Fruit fly (Drosophila melanogaster) whole organism, embryonic: Measurements from ENCODE around the gene CG1703.

Experiments used
- ATbp ChIP-seq: fragments of 200-800 bp; sonication (Bioruptor generic); optimal IDR thresholded peaks from 2 replicates; lab custom pipeline; 2017; ENCODE audit warnings: missing biosample characterization, mild to moderate bottlenecking, missing genetic modification characterization, missing genetic modification reagents
- Abd-B ChIP-seq: fragments of 200-800 bp; sonication (Bioruptor generic); optimal IDR thresholded peaks from 2 replicates; lab custom pipeline; 2018; ENCODE audit warnings: missing biosample characterization, mild to moderate bottlenecking, missing genetic modification characterization, moderate library complexity
- C15 ChIP-seq: fragments of 200-800 bp; sonication (Bioruptor generic); IDR thresholded peaks from 3 replicates; pipeline ENCODE4 v1.3.6; 2022; ENCODE audit warnings: missing biosample characterization, missing genetic modification characterization
- CG10654 ChIP-seq: fragments of 200-800 bp; sonication (Bioruptor generic); optimal IDR thresholded peaks from 2 replicates; lab custom pipeline; 2016; ENCODE audit warnings: missing biosample characterization, missing genetic modification characterization
- CG11456 ChIP-seq: fragments of 200-800 bp; sonication (Bioruptor generic); IDR thresholded peaks from 3 replicates; pipeline ENCODE4 v1.3.6; 2022; ENCODE audit warnings: missing biosample characterization, missing genetic modification characterization
- CG11504 ChIP-seq: fragments of 200-800 bp; sonication (Bioruptor generic); optimal IDR thresholded peaks from 3 replicates; lab custom pipeline; 2019; ENCODE audit warnings: missing biosample characterization, mild to moderate bottlenecking, missing genetic modification characterization, moderate library complexity
- CG12219 ChIP-seq: fragments of 200-800 bp; sonication (Bioruptor generic); optimal IDR thresholded peaks from 3 replicates; lab custom pipeline; 2018; ENCODE audit warnings: missing biosample characterization, mild to moderate bottlenecking, missing genetic modification characterization
- CG13287 ChIP-seq: fragments of 200-800 bp; sonication (Bioruptor generic); IDR thresholded peaks from 2 replicates; pipeline ENCODE4 v1.3.6; 2022; ENCODE audit warnings: missing biosample characterization, missing genetic modification characterization; ENCODE audit not compliant: partially characterized antibody
- CG14860 ChIP-seq: fragments of 200-800 bp; sonication (Bioruptor generic); IDR thresholded peaks from 3 replicates; pipeline ENCODE4 v1.3.6; 2022; ENCODE audit warnings: missing biosample characterization, missing genetic modification characterization; ENCODE audit not compliant: partially characterized antibody
- CG17568 ChIP-seq: fragments of 200-800 bp; sonication (Bioruptor generic); optimal IDR thresholded peaks from 2 replicates; lab custom pipeline; 2018; ENCODE audit warnings: missing biosample characterization, mild to moderate bottlenecking, missing genetic modification characterization, moderate library complexity
- CG17829 ChIP-seq: fragments of 200-800 bp; optimal IDR thresholded peaks from 2 replicates; lab custom pipeline; 2019; ENCODE audit warnings: missing biosample characterization, mild to moderate bottlenecking, missing genetic modification characterization, moderate library complexity
- CG2202 ChIP-seq: fragments of 200-800 bp; sonication (Bioruptor generic); optimal IDR thresholded peaks from 2 replicates; lab custom pipeline; 2018; ENCODE audit warnings: missing biosample characterization, mild to moderate bottlenecking, missing genetic modification characterization
- CG32532 ChIP-seq: fragments of 200-800 bp; sonication (Bioruptor generic); IDR thresholded peaks from 2 replicates; pipeline ENCODE4 v1.3.6; 2022; ENCODE audit warnings: missing biosample characterization, missing genetic modification characterization
- CG4404 ChIP-seq: fragments of 200-800 bp; sonication (Bioruptor generic); IDR thresholded peaks from 2 replicates; pipeline ENCODE4 v1.3.6; 2022; ENCODE audit warnings: missing biosample characterization, missing genetic modification characterization
- CG4707 ChIP-seq: fragments of 200-800 bp; sonication (Bioruptor generic); optimal IDR thresholded peaks from 2 replicates; lab custom pipeline; 2018; ENCODE audit warnings: missing biosample characterization, mild to moderate bottlenecking, missing genetic modification characterization, moderate library complexity
- CG4820 ChIP-seq: fragments of 200-800 bp; sonication (Bioruptor generic); optimal IDR thresholded peaks from 3 replicates; lab custom pipeline; 2016; ENCODE audit warnings: missing biosample characterization, missing genetic modification characterization
- CG8765 ChIP-seq: fragments of 200-800 bp; sonication (Bioruptor generic); IDR thresholded peaks from 2 replicates; pipeline ENCODE4 v1.3.6; 2022; ENCODE audit warnings: missing biosample characterization, missing genetic modification characterization
- Dbx ChIP-seq: fragments of 200-800 bp; sonication (Bioruptor generic); IDR thresholded peaks from 3 replicates; pipeline ENCODE4 v1.3.6; 2022; ENCODE audit warnings: missing biosample characterization, missing genetic modification characterization
- Drgx ChIP-seq: fragments of 200-800 bp; sonication (Bioruptor generic); IDR thresholded peaks from 2 replicates; pipeline ENCODE4 v1.3.6; 2022; ENCODE audit warnings: missing biosample characterization, missing genetic modification characterization
- Ets97D ChIP-seq: fragments of 200-800 bp; sonication (Bioruptor generic); optimal IDR thresholded peaks from 3 replicates; lab custom pipeline; 2016; ENCODE audit warnings: missing biosample characterization, missing genetic modification characterization
- Gsc ChIP-seq: fragments of 200-800 bp; sonication (Bioruptor generic); IDR thresholded peaks from 2 replicates; pipeline ENCODE4 v1.3.6; 2022; ENCODE audit warnings: missing biosample characterization, missing genetic modification characterization
- H2.0 ChIP-seq: fragments of 200-800 bp; sonication (Bioruptor generic); IDR thresholded peaks from 2 replicates; pipeline ENCODE4 v1.3.6; 2022; ENCODE audit warnings: missing biosample characterization, missing genetic modification characterization
- Hey ChIP-seq: fragments of 200-800 bp; sonication (Bioruptor generic); optimal IDR thresholded peaks from 3 replicates; lab custom pipeline; 2018; ENCODE audit warnings: missing biosample characterization, mild to moderate bottlenecking, missing genetic modification characterization
- HmgZ ChIP-seq: fragments of 200-800 bp; sonication (Bioruptor generic); optimal IDR thresholded peaks from 2 replicates; lab custom pipeline; 2018; ENCODE audit warnings: missing biosample characterization, mild to moderate bottlenecking, missing genetic modification characterization
- Hmx ChIP-seq: fragments of 200-800 bp; sonication (Bioruptor generic); optimal IDR thresholded peaks from 2 replicates; lab custom pipeline; 2016; ENCODE audit warnings: missing biosample characterization, missing genetic modification characterization
- Hsf ChIP-seq: fragments of 200-800 bp; sonication (Bioruptor generic); optimal IDR thresholded peaks from 3 replicates; lab custom pipeline; 2016; ENCODE audit warnings: missing biosample characterization, missing genetic modification characterization
- NK7.1 ChIP-seq: fragments of 200-800 bp; sonication (Bioruptor generic); optimal IDR thresholded peaks from 3 replicates; lab custom pipeline; 2016; ENCODE audit warnings: missing biosample characterization, missing genetic modification characterization
- Ptx1 ChIP-seq: fragments of 200-800 bp; sonication (Bioruptor generic); IDR thresholded peaks from 2 replicates; pipeline ENCODE4 v1.3.6; 2022; ENCODE audit warnings: missing biosample characterization, missing genetic modification characterization
- Sry-β ChIP-seq: fragments of 200-800 bp; sonication (Bioruptor generic); optimal IDR thresholded peaks from 2 replicates; lab custom pipeline; 2018; ENCODE audit warnings: missing biosample characterization, mild to moderate bottlenecking, missing genetic modification characterization, moderate library complexity
- Sry-δ ChIP-seq: fragments of 200-800 bp; sonication (Bioruptor generic); optimal IDR thresholded peaks from 2 replicates; lab custom pipeline; 2016; ENCODE audit warnings: missing biosample characterization, missing genetic modification characterization
- Stat92E ChIP-seq, 3 experiments: fragments of >200 bp in 2 of 3; fragments of 200-800 bp in 1 of 3; sonication (Bioruptor generic) in 1 of 3; optimal IDR thresholded peaks; 2 replicates each; lab custom pipeline; 2017 to 2019; ENCODE audit warnings: missing biosample characterization in 3 of 3, missing genetic modification characterization in 3 of 3, mild to moderate bottlenecking in 1 of 3, moderate library complexity in 1 of 3
- Tbp ChIP-seq: fragments of >200 bp; optimal IDR thresholded peaks from 2 replicates; lab custom pipeline; 2018; ENCODE audit warnings: missing biosample characterization, missing genetic modification characterization
- ac ChIP-seq: fragments of 200-800 bp; sonication (Bioruptor generic); optimal IDR thresholded peaks from 3 replicates; lab custom pipeline; 2017; ENCODE audit warnings: missing biosample characterization, mild to moderate bottlenecking, missing genetic modification characterization
- bbx ChIP-seq: fragments of 200-800 bp; sonication (Bioruptor generic); IDR thresholded peaks from 2 replicates; pipeline ENCODE4 v1.3.6; 2022; ENCODE audit warnings: missing biosample characterization, missing genetic modification characterization; ENCODE audit not compliant: partially characterized antibody
- btn ChIP-seq: fragments of 200-800 bp; sonication (Bioruptor generic); optimal IDR thresholded peaks from 2 replicates; lab custom pipeline; 2016; ENCODE audit warnings: missing biosample characterization, missing genetic modification characterization
- cg ChIP-seq: fragments of 200-800 bp; sonication (Bioruptor generic); optimal IDR thresholded peaks from 3 replicates; lab custom pipeline; 2019; ENCODE audit warnings: missing biosample characterization, mild to moderate bottlenecking, missing genetic modification characterization, moderate library complexity
- chif ChIP-seq, 2 experiments: fragments of 200-800 bp; sonication (Bioruptor generic); optimal IDR thresholded peaks; 3 replicates each; lab custom pipeline; 2016; ENCODE audit warnings: missing biosample characterization in 2 of 2, missing genetic modification characterization in 2 of 2
- crc ChIP-seq: fragments of 200-800 bp; sonication (Bioruptor generic); optimal IDR thresholded peaks from 2 replicates; lab custom pipeline; 2016; ENCODE audit warnings: missing biosample characterization, missing genetic modification characterization
- crp ChIP-seq, 2 experiments: fragments of 200-800 bp; sonication (Bioruptor generic); optimal IDR thresholded peaks; 2 replicates in 1 of 2; 3 replicates in 1 of 2; lab custom pipeline; 2017; ENCODE audit warnings: missing biosample characterization in 2 of 2, missing genetic modification characterization in 2 of 2, mild to moderate bottlenecking in 1 of 2, moderate library complexity in 1 of 2
- danr ChIP-seq: fragments of 200-800 bp; sonication (Bioruptor generic); IDR thresholded peaks from 2 replicates; pipeline ENCODE4 v1.3.6; 2022; ENCODE audit warnings: missing biosample characterization, missing genetic modification characterization
- eve ChIP-seq, 2 experiments: fragments of >200 bp; optimal IDR thresholded peaks; 2 replicates each; lab custom pipeline; 2017; ENCODE audit warnings: missing biosample characterization in 2 of 2, missing genetic modification characterization in 2 of 2
- lbe ChIP-seq: fragments of 200-800 bp; sonication (Bioruptor generic); optimal IDR thresholded peaks from 2 replicates; lab custom pipeline; 2016; ENCODE audit warnings: missing biosample characterization, mild to moderate bottlenecking, missing genetic modification characterization
- org-1 ChIP-seq: fragments of 200-800 bp; sonication (Bioruptor generic); optimal IDR thresholded peaks from 2 replicates; lab custom pipeline; 2017; ENCODE audit warnings: missing biosample characterization, missing genetic modification characterization
- pzg ChIP-seq: fragments of 200-800 bp; sonication (Bioruptor generic); optimal IDR thresholded peaks from 3 replicates; lab custom pipeline; 2018; ENCODE audit warnings: missing biosample characterization, mild to moderate bottlenecking, missing genetic modification characterization, moderate library complexity
- row ChIP-seq: fragments of 200-800 bp; sonication (Bioruptor generic); IDR thresholded peaks from 3 replicates; pipeline ENCODE4 v1.3.6; 2022; ENCODE audit warnings: missing biosample characterization, missing genetic modification characterization
- run ChIP-seq: fragments of 200-800 bp; sonication (Bioruptor generic); optimal IDR thresholded peaks from 3 replicates; lab custom pipeline; 2018; ENCODE audit warnings: missing biosample characterization, mild to moderate bottlenecking, missing genetic modification characterization
- shn ChIP-seq: fragments of 200-800 bp; sonication (Bioruptor generic); optimal IDR thresholded peaks from 3 replicates; lab custom pipeline; 2016; ENCODE audit warnings: missing biosample characterization, missing genetic modification characterization
- slou ChIP-seq: fragments of 200-800 bp; sonication (Bioruptor generic); optimal IDR thresholded peaks from 3 replicates; lab custom pipeline; 2016; ENCODE audit warnings: missing biosample characterization, missing genetic modification characterization
- slp2 ChIP-seq: fragments of 200-800 bp; sonication (Bioruptor generic); optimal IDR thresholded peaks from 2 replicates; lab custom pipeline; 2016; ENCODE audit warnings: missing biosample characterization, missing genetic modification characterization
- stwl ChIP-seq: fragments of 200-800 bp; sonication (Bioruptor generic); optimal IDR thresholded peaks from 3 replicates; lab custom pipeline; 2018; ENCODE audit warnings: missing biosample characterization, mild to moderate bottlenecking, missing genetic modification characterization, moderate library complexity
- trem ChIP-seq: fragments of 200-800 bp; optimal IDR thresholded peaks from 3 replicates; lab custom pipeline; 2019; ENCODE audit warnings: missing biosample characterization, mild to moderate bottlenecking, missing genetic modification characterization, moderate library complexity
- wor ChIP-seq: fragments of 200-800 bp; sonication (Bioruptor generic); IDR thresholded peaks from 2 replicates; pipeline ENCODE4 v1.3.6; 2022; ENCODE audit warnings: missing biosample characterization, missing genetic modification characterization

The CG1703 gene

dm6 chrX:11660476-11660875 is 48.7 kb downstream of the CG1703 start (continued):
- TF ChIP-seq CG4820 = no peak
- TF ChIP-seq danr = no peak
- no peak for TF ChIP-seq CG32532 (GFP tag; lab: Robert Waterston, UW)
- peak; percentile 35 for TF ChIP-seq CG17568
- no peak for TF ChIP-seq Ets97D (GFP tag; lab: Kevin White, UChicago)
- TF ChIP-seq C15 (GFP tag; lab: Robert Waterston, UW) = no peak
- TF ChIP-seq lbe (GFP tag; lab: Kevin White, UChicago) = no peak
- TF ChIP-seq CG10654 (GFP tag; lab: Kevin White, UChicago) = peak; percentile 35
- TF ChIP-seq Tbp (GFP tag; lab: Kevin White, UChicago) = no peak
- no peak for TF ChIP-seq CG17829 (tag; lab: Kevin White, UChicago)
- TF ChIP-seq ac = peak; percentile 12
- peak; percentile 11 for TF ChIP-seq Sry-β
- TF ChIP-seq chif (GFP tag; optimal IDR thresholded peaks at IDR 0.05; lab: Kevin White, UChicago) = no peak
- TF ChIP-seq CG11504 = peak; percentile 47
- TF ChIP-seq slp2 (GFP tag; lab: Kevin White, UChicago) = no peak
- no peak for TF ChIP-seq Drgx (GFP tag; lab: Robert Waterston, UW)
- TF ChIP-seq Stat92E (GFP tag; optimal IDR thresholded peaks at IDR 0.05; lab: Kevin White, UChicago) = no peak
- no peak for TF ChIP-seq stwl (tag; lab: Kevin White, UChicago)
- TF ChIP-seq CG12219 (GFP tag; lab: Kevin White, UChicago) = peak; percentile 41
- TF ChIP-seq CG4404 = no peak
- no peak for TF ChIP-seq Abd-B (GFP tag; lab: Kevin White, UChicago)
- TF ChIP-seq slou (GFP tag; lab: Kevin White, UChicago) = no peak
- TF ChIP-seq row (GFP tag; lab: Robert Waterston, UW) = no peak
- no peak for TF ChIP-seq Ptx1 (GFP tag; lab: Robert Waterston, UW)
- TF ChIP-seq Gsc (GFP tag; lab: Robert Waterston, UW) = no peak
- peak; percentile 34 for TF ChIP-seq run (tag; lab: Kevin White, UChicago)
- TF ChIP-seq Hsf (GFP tag; lab: Kevin White, UChicago) = no peak
- TF ChIP-seq Sry-δ (GFP tag; lab: Kevin White, UChicago) = no peak
- no peak for TF ChIP-seq NK7.1 (GFP tag; lab: Kevin White, UChicago)
- TF ChIP-seq CG11456 = no peak
- no peak for TF ChIP-seq cg (GFP tag; lab: Kevin White, UChicago)
- TF ChIP-seq trem = no peak
- TF ChIP-seq CG8765 (GFP tag; lab: Robert Waterston, UW) = no peak
- peak; percentile 29 for TF ChIP-seq CG2202
- peak; percentile 29 for TF ChIP-seq org-1 (GFP tag; lab: Kevin White, UChicago)
- TF ChIP-seq wor (GFP tag; lab: Robert Waterston, UW) = no peak
- TF ChIP-seq ATbp (GFP tag; lab: Kevin White, UChicago) = peak; percentile 83
- TF ChIP-seq btn = no peak
- no peak for TF ChIP-seq CG14860 (GFP tag; lab: Robert Waterston, UW)
- no peak for TF ChIP-seq HmgZ (tag; lab: Kevin White, UChicago)
- TF ChIP-seq pzg (GFP tag; lab: Kevin White, UChicago) = no peak
- TF ChIP-seq Dbx = no peak
- TF ChIP-seq shn (GFP tag; lab: Kevin White, UChicago) = no peak
- no peak for TF ChIP-seq bbx
- no peak for TF ChIP-seq H2.0 (GFP tag; lab: Robert Waterston, UW)
- no peak for TF ChIP-seq crc (GFP tag; lab: Kevin White, UChicago)
- no peak for TF ChIP-seq CG13287 (GFP tag; lab: Robert Waterston, UW)
- TF ChIP-seq crp (GFP tag; optimal IDR thresholded peaks at IDR 0.05; lab: Kevin White, UChicago) = no peak
- TF ChIP-seq Hey = no peak
- TF ChIP-seq CG4707 (GFP tag; lab: Kevin White, UChicago) = peak; percentile 52
- no peak for TF ChIP-seq eve (GFP tag; optimal IDR thresholded peaks at IDR 0.05; lab: Kevin White, UChicago)
- no peak for TF ChIP-seq Hmx (GFP tag; lab: Kevin White, UChicago)
